Fruit fly (Drosophila melanogaster) whole organism, embryonic: Measurements from ENCODE around the gene CG11267.

ENCODE experiments used
- Atf6 ChIP-seq: fragments of 200-800 bp; sonication (Bioruptor generic); IDR thresholded peaks from 2 replicates; pipeline ENCODE4 v1.3.6; 2022; ENCODE audit warnings: missing biosample characterization, missing genetic modification characterization
- BEAF-32 ChIP-seq: fragments of 200-800 bp; sonication (Bioruptor generic); optimal IDR thresholded peaks from 3 replicates; lab custom pipeline; 2017; ENCODE audit warnings: missing biosample characterization, missing genetic modification characterization, mild to moderate bottlenecking, moderate library complexity, missing genetic modification reagents
- CG10321 ChIP-seq: fragments of 200-800 bp; sonication (Bioruptor generic); IDR thresholded peaks from 2 replicates; pipeline ENCODE4 v1.3.6; 2022; ENCODE audit warnings: missing biosample characterization, missing genetic modification characterization
- CG10565 ChIP-seq: fragments of 200-800 bp; sonication (Bioruptor generic); optimal IDR thresholded peaks from 3 replicates; lab custom pipeline; 2016; ENCODE audit warnings: missing biosample characterization, mild to moderate bottlenecking, missing genetic modification characterization
- CG11560 ChIP-seq: fragments of 200-800 bp; sonication (Bioruptor generic); IDR thresholded peaks from 3 replicates; pipeline ENCODE4 v1.3.6; 2022; ENCODE audit warnings: missing biosample characterization, missing genetic modification characterization
- CG11695 ChIP-seq: fragments of 200-800 bp; sonication (Bioruptor generic); IDR thresholded peaks from 3 replicates; pipeline ENCODE4 v1.3.6; 2022; ENCODE audit warnings: missing biosample characterization, missing genetic modification characterization
- CG17186 ChIP-seq: fragments of 200-800 bp; sonication (Bioruptor generic); optimal IDR thresholded peaks from 3 replicates; lab custom pipeline; 2017; ENCODE audit warnings: missing biosample characterization, missing genetic modification reagents, missing genetic modification characterization
- CG18599 ChIP-seq: fragments of 200-800 bp; sonication (Bioruptor generic); optimal IDR thresholded peaks from 3 replicates; lab custom pipeline; 2017; ENCODE audit warnings: missing biosample characterization, missing genetic modification characterization, mild to moderate bottlenecking, moderate library complexity, missing genetic modification reagents
- CG3065 ChIP-seq: fragments of 200-800 bp; sonication (Bioruptor generic); optimal IDR thresholded peaks from 2 replicates; lab custom pipeline; 2016; ENCODE audit warnings: missing biosample characterization, missing genetic modification characterization
- CG31365 ChIP-seq: fragments of 200-800 bp; sonication (Bioruptor generic); optimal IDR thresholded peaks from 2 replicates; lab custom pipeline; 2018; ENCODE audit warnings: missing biosample characterization, mild to moderate bottlenecking, missing genetic modification characterization
- CG33213 ChIP-seq: fragments of 200-800 bp; sonication (Bioruptor generic); optimal IDR thresholded peaks from 3 replicates; lab custom pipeline; 2016; ENCODE audit warnings: missing biosample characterization, missing genetic modification characterization
- CG34376 ChIP-seq: fragments of 200-800 bp; sonication (Bioruptor generic); optimal IDR thresholded peaks from 2 replicates; lab custom pipeline; 2018; ENCODE audit warnings: missing biosample characterization, mild to moderate bottlenecking, missing genetic modification characterization
- CG4820 ChIP-seq: fragments of 200-800 bp; sonication (Bioruptor generic); optimal IDR thresholded peaks from 3 replicates; lab custom pipeline; 2016; ENCODE audit warnings: missing biosample characterization, missing genetic modification characterization
- CG6791 ChIP-seq: fragments of 200-800 bp; sonication (Bioruptor generic); IDR thresholded peaks from 3 replicates; pipeline ENCODE4 v1.3.6; 2022; ENCODE audit warnings: missing biosample characterization, missing genetic modification characterization; ENCODE audit not compliant: partially characterized antibody
- CG6813 ChIP-seq: fragments of 200-800 bp; sonication (Bioruptor generic); optimal IDR thresholded peaks from 2 replicates; lab custom pipeline; 2017; ENCODE audit warnings: missing biosample characterization, missing genetic modification characterization, mild to moderate bottlenecking, moderate library complexity, missing genetic modification reagents
- CG7372 ChIP-seq: fragments of 200-800 bp; sonication (Bioruptor generic); IDR thresholded peaks from 2 replicates; pipeline ENCODE4 v1.3.6; 2022; ENCODE audit warnings: missing biosample characterization, missing genetic modification characterization
- CG7786 ChIP-seq: fragments of 200-800 bp; sonication (Bioruptor generic); optimal IDR thresholded peaks from 2 replicates; lab custom pipeline; 2016; ENCODE audit warnings: missing biosample characterization, missing genetic modification characterization
- CG8765 ChIP-seq: fragments of 200-800 bp; sonication (Bioruptor generic); IDR thresholded peaks from 2 replicates; pipeline ENCODE4 v1.3.6; 2022; ENCODE audit warnings: missing biosample characterization, missing genetic modification characterization
- CG8924 ChIP-seq: fragments of 200-800 bp; optimal IDR thresholded peaks from 3 replicates; lab custom pipeline; 2019; ENCODE audit warnings: missing biosample characterization, mild to moderate bottlenecking, missing genetic modification characterization, moderate library complexity
- Dad ChIP-seq: fragments of 200-800 bp; sonication (Bioruptor generic); optimal IDR thresholded peaks from 3 replicates; lab custom pipeline; 2016; ENCODE audit warnings: missing biosample characterization, missing genetic modification characterization
- Dbx ChIP-seq: fragments of 200-800 bp; sonication (Bioruptor generic); IDR thresholded peaks from 3 replicates; pipeline ENCODE4 v1.3.6; 2022; ENCODE audit warnings: missing biosample characterization, missing genetic modification characterization
- ERR ChIP-seq: fragments of 200-800 bp; sonication (Bioruptor generic); optimal IDR thresholded peaks from 2 replicates; lab custom pipeline; 2016; ENCODE audit warnings: missing biosample characterization, missing genetic modification characterization
- Elba2 ChIP-seq: fragments of 200-800 bp; sonication (Bioruptor generic); optimal IDR thresholded peaks from 3 replicates; lab custom pipeline; 2016; ENCODE audit warnings: missing biosample characterization, missing genetic modification characterization
- Ets65A ChIP-seq: fragments of 200-800 bp; sonication (Bioruptor generic); peaks from one replicate; lab custom pipeline; 2016; ENCODE audit warnings: missing biosample characterization, missing genetic modification characterization
- HLH54F ChIP-seq: fragments of 200-800 bp; sonication (Bioruptor generic); optimal IDR thresholded peaks from 3 replicates; lab custom pipeline; 2016; ENCODE audit warnings: missing biosample characterization, missing genetic modification characterization
- Hey ChIP-seq: fragments of 200-800 bp; sonication (Bioruptor generic); optimal IDR thresholded peaks from 3 replicates; lab custom pipeline; 2018; ENCODE audit warnings: missing biosample characterization, mild to moderate bottlenecking, missing genetic modification characterization
- Lpt ChIP-seq: fragments of >200 bp; optimal IDR thresholded peaks from 2 replicates; lab custom pipeline; 2018; ENCODE audit warnings: missing biosample characterization, missing genetic modification characterization
- Max ChIP-seq: fragments of 200-800 bp; sonication (Bioruptor generic); optimal IDR thresholded peaks from 2 replicates; lab custom pipeline; 2016; ENCODE audit warnings: missing biosample characterization, mild to moderate bottlenecking, missing genetic modification characterization
- Nf-YC ChIP-seq: fragments of 200-800 bp; optimal IDR thresholded peaks from 3 replicates; lab custom pipeline; 2019; ENCODE audit warnings: missing biosample characterization, mild to moderate bottlenecking, missing genetic modification characterization, moderate library complexity
- Poxn ChIP-seq: fragments of 200-800 bp; sonication (Bioruptor generic); IDR thresholded peaks from 2 replicates; pipeline ENCODE4 v1.3.6; 2022; ENCODE audit warnings: missing biosample characterization, missing genetic modification characterization
- Ravus ChIP-seq: fragments of 200-800 bp; sonication (Bioruptor generic); IDR thresholded peaks from 2 replicates; pipeline ENCODE4 v1.3.6; 2022; ENCODE audit warnings: missing biosample characterization, missing genetic modification characterization
- Ssrp ChIP-seq: fragments of 200-800 bp; sonication (Bioruptor generic); optimal IDR thresholded peaks from 2 replicates; lab custom pipeline; 2018; ENCODE audit warnings: missing biosample characterization, mild to moderate bottlenecking, missing genetic modification characterization, moderate library complexity
- abd-A ChIP-seq: fragments of 200-800 bp; sonication (Bioruptor generic); optimal IDR thresholded peaks from 3 replicates; lab custom pipeline; 2019; ENCODE audit warnings: missing biosample characterization, mild to moderate bottlenecking, missing genetic modification characterization, moderate library complexity
- cwo ChIP-seq: fragments of 200-800 bp; sonication (Bioruptor generic); optimal IDR thresholded peaks from 3 replicates; lab custom pipeline; 2017; ENCODE audit warnings: missing biosample characterization, missing genetic modification characterization, mild to moderate bottlenecking, moderate library complexity, missing genetic modification reagents
- danr ChIP-seq: fragments of 200-800 bp; sonication (Bioruptor generic); IDR thresholded peaks from 2 replicates; pipeline ENCODE4 v1.3.6; 2022; ENCODE audit warnings: missing biosample characterization, missing genetic modification characterization
- dimm ChIP-seq: fragments of 200-800 bp; sonication (Bioruptor generic); IDR thresholded peaks from 2 replicates; pipeline ENCODE4 v1.3.6; 2022; ENCODE audit warnings: missing biosample characterization, missing genetic modification characterization
- esg ChIP-seq: fragments of 200-800 bp; sonication (Bioruptor generic); conservative IDR thresholded peaks from 2 replicates; pipeline ENCODE4 v1.3.6; 2022; ENCODE audit warnings: missing biosample characterization, missing genetic modification characterization
- eve ChIP-seq, 2 experiments: fragments of >200 bp; optimal IDR thresholded peaks; 2 replicates each; lab custom pipeline; 2017; ENCODE audit warnings: missing biosample characterization in 2 of 2, missing genetic modification characterization in 2 of 2
- gce ChIP-seq: fragments of 200-800 bp; sonication (Bioruptor generic); IDR thresholded peaks from 3 replicates; pipeline ENCODE4 v1.3.6; 2022; ENCODE audit warnings: missing biosample characterization, missing genetic modification characterization
- hkb ChIP-seq, 2 experiments: fragments of 200-800 bp in 1 of 2; fragments of >200 bp in 1 of 2; sonication (Bioruptor generic) in 1 of 2; IDR thresholded peaks in 1 of 2; optimal IDR thresholded peaks in 1 of 2; 2 replicates each; pipeline versions ENCODE4 v1.3.6 to Lab custom; 2017 to 2022; ENCODE audit warnings: missing biosample characterization in 1 of 2, missing genetic modification characterization in 1 of 2
- jing ChIP-seq: fragments of 200-800 bp; sonication (Bioruptor generic); optimal IDR thresholded peaks from 2 replicates; lab custom pipeline; 2018; ENCODE audit warnings: missing biosample characterization, mild to moderate bottlenecking, missing genetic modification characterization
- lola ChIP-seq, 3 experiments: fragments of >200 bp in 2 of 3; fragments of 200-800 bp in 1 of 3; sonication (Bioruptor generic) in 1 of 3; optimal IDR thresholded peaks; 2 replicates each; lab custom pipeline; 2017 to 2019; ENCODE audit warnings: missing biosample characterization in 3 of 3, missing genetic modification characterization in 3 of 3, mild to moderate bottlenecking in 1 of 3, moderate library complexity in 1 of 3
- odd ChIP-seq: fragments of 200-800 bp; sonication (Bioruptor generic); optimal IDR thresholded peaks from 2 replicates; lab custom pipeline; 2017; ENCODE audit warnings: missing biosample characterization, mild to moderate bottlenecking, missing genetic modification characterization
- org-1 ChIP-seq: fragments of 200-800 bp; sonication (Bioruptor generic); optimal IDR thresholded peaks from 2 replicates; lab custom pipeline; 2017; ENCODE audit warnings: missing biosample characterization, missing genetic modification characterization
- salm ChIP-seq: fragments of 200-800 bp; sonication (Bioruptor generic); optimal IDR thresholded peaks from 2 replicates; lab custom pipeline; 2018; ENCODE audit warnings: missing biosample characterization, mild to moderate bottlenecking, missing genetic modification characterization
- shn ChIP-seq: fragments of 200-800 bp; sonication (Bioruptor generic); optimal IDR thresholded peaks from 3 replicates; lab custom pipeline; 2016; ENCODE audit warnings: missing biosample characterization, missing genetic modification characterization
- sisA ChIP-seq: fragments of 200-800 bp; sonication (Bioruptor generic); IDR thresholded peaks from 2 replicates; pipeline ENCODE4 v1.3.6; 2022; ENCODE audit warnings: missing biosample characterization, missing genetic modification characterization
- trh ChIP-seq: fragments of 200-800 bp; sonication (Bioruptor generic); optimal IDR thresholded peaks from 2 replicates; lab custom pipeline; 2016; ENCODE audit warnings: missing biosample characterization, missing genetic modification characterization
- vfl ChIP-seq: fragments of 200-800 bp; sonication (Bioruptor generic); optimal IDR thresholded peaks from 2 replicates; lab custom pipeline; 2016; ENCODE audit warnings: missing biosample characterization, missing genetic modification characterization

CG11267 gene

dm6 chr3L:13015823-13016465, at the start of gene CG11267 (continued):
- peak; percentile 78; the same call in 1 of the 2 replicates for TF ChIP-seq danr
- TF ChIP-seq shn (GFP tag; lab: Kevin White, UChicago): peak; percentile 51
- peak; percentile 56 for TF ChIP-seq salm (tag; lab: Kevin White, UChicago)
- peak; percentile 66; the same call in 1 of the 2 replicates for TF ChIP-seq Poxn (GFP tag; lab: Robert Waterston, UW)
- TF ChIP-seq Nf-YC: peak; percentile 71
- TF ChIP-seq CG31365 (tag; lab: Kevin White, UChicago): peak; percentile 69
- peak; percentile 65 for TF ChIP-seq HLH54F
- peak; percentile 93 for TF ChIP-seq Atf6 (GFP tag; lab: Robert Waterston, UW)
- no peak; the same call in none of the 2 replicates for TF ChIP-seq dimm
- TF ChIP-seq vfl (GFP tag; lab: Kevin White, UChicago): peak; percentile 71
- peak; percentile 84 for TF ChIP-seq Max (GFP tag; lab: Kevin White, UChicago)
- TF ChIP-seq cwo: peak; percentile 84
- TF ChIP-seq CG3065 (GFP tag; lab: Kevin White, UChicago): no peak
- no peak for TF ChIP-seq hkb (optimal IDR thresholded peaks at IDR 0.05; lab: Kevin White, UChicago)
- peak; percentile 94 for TF ChIP-seq hkb (GFP tag; IDR thresholded peaks at IDR 0.05; lab: Robert Waterston, UW)
- peak; percentile 92 for TF ChIP-seq CG18599 (GFP tag; lab: Kevin White, UChicago)
- peak; percentile 81 for TF ChIP-seq CG8924 (tag; lab: Kevin White, UChicago)
- peak; percentile 86 for TF ChIP-seq CG11695 (GFP tag; lab: Robert Waterston, UW)
- TF ChIP-seq esg (GFP tag; lab: Robert Waterston, UW): peak; percentile 93
- TF ChIP-seq CG11560: no peak; the same call in 2 of the 3 replicates
- TF ChIP-seq Dad: peak; percentile 39
- TF ChIP-seq Dbx: peak; percentile 93
- no peak for TF ChIP-seq abd-A (tag; lab: Kevin White, UChicago)
- TF ChIP-seq CG6791 (GFP tag; lab: Robert Waterston, UW): peak; percentile 44; the same call in 1 of the 3 replicates
- peak; percentile 75 for TF ChIP-seq CG33213
- peak; percentile 23 for TF ChIP-seq BEAF-32 (GFP tag; lab: Kevin White, UChicago)
- peak; percentile 57 for TF ChIP-seq Ravus (GFP tag; lab: Robert Waterston, UW)
- peak in 1 of 3 experiments; percentile 59 for TF ChIP-seq lola (GFP tag; optimal IDR thresholded peaks at IDR 0.05; lab: Kevin White, UChicago)
- peak; percentile 62 for TF ChIP-seq trh (GFP tag; lab: Kevin White, UChicago)
- peak; percentile 98 for TF ChIP-seq Ets65A (GFP tag; lab: Kevin White, UChicago)
- peak; percentile 85 for TF ChIP-seq CG4820
- peak; percentile 93 for TF ChIP-seq sisA (GFP tag; lab: Robert Waterston, UW)
- TF ChIP-seq CG6813 (GFP tag; lab: Kevin White, UChicago): peak; percentile 84
- peak in 1 of 2 experiments; percentile 88 for TF ChIP-seq eve (GFP tag; optimal IDR thresholded peaks at IDR 0.05; lab: Kevin White, UChicago)
- peak; percentile 32 for TF ChIP-seq jing (GFP tag; lab: Kevin White, UChicago)
- peak; percentile 90 for TF ChIP-seq CG7372 (GFP tag; lab: Robert Waterston, UW)
- peak; percentile 77 for TF ChIP-seq odd (GFP tag; lab: Kevin White, UChicago)
- no peak for TF ChIP-seq Lpt (GFP tag; lab: Kevin White, UChicago)
- peak; percentile 73 for TF ChIP-seq CG7786 (GFP tag; lab: Kevin White, UChicago)
- TF ChIP-seq gce (GFP tag; lab: Robert Waterston, UW): peak; percentile 83; the same call in 2 of the 3 replicates
- peak; percentile 79 for TF ChIP-seq CG8765
- TF ChIP-seq CG17186: peak; percentile 42
- TF ChIP-seq ERR (GFP tag; lab: Kevin White, UChicago): peak; percentile 33
- TF ChIP-seq CG10321 (GFP tag; lab: Robert Waterston, UW): peak; percentile 70
- peak; percentile 71 for TF ChIP-seq CG34376 (GFP tag; lab: Kevin White, UChicago)
- no peak for TF ChIP-seq Hey
- no peak for TF ChIP-seq Elba2
- peak; percentile 73 for TF ChIP-seq Ssrp
- peak; percentile 59 for TF ChIP-seq CG10565
- TF ChIP-seq org-1 (GFP tag; lab: Kevin White, UChicago): peak; percentile 53
